Fruit fly (Drosophila melanogaster): ENCODE data around the gene CG2246.

dm6 chr3R:30599404-30599980 lies 1.8 kb downstream of the CG2246 start:
- TF ChIP-seq CG8478 (optimal IDR thresholded peaks at IDR 0.05) (no peak), CTCF (optimal IDR thresholded peaks at IDR 0.05) (no peak)
